Fruit fly (Drosophila melanogaster) Kc167 (cell line): ENCODE measurements around the gene bun.

ENCODE experiments used
- Myc ChIP-seq: fragments of >200 bp; optimal IDR thresholded peaks from 2 replicates; lab custom pipeline; 2017; ENCODE audit warnings: missing external identifiers
- Sin3A ChIP-seq: fragments of >200 bp; optimal IDR thresholded peaks from 2 replicates; lab custom pipeline; 2018; ENCODE audit warnings: missing external identifiers
- h ChIP-seq: fragments of >200 bp; optimal IDR thresholded peaks from 3 replicates; lab custom pipeline; 2018; ENCODE audit warnings: missing external identifiers
- insv ChIP-seq: fragments of >200 bp; optimal IDR thresholded peaks from 3 replicates; lab custom pipeline; 2018; ENCODE audit warnings: missing external identifiers
- psq ChIP-seq: fragments of >200 bp; optimal IDR thresholded peaks from 2 replicates; lab custom pipeline; 2017; ENCODE audit warnings: missing external identifiers

dm6 chr2L:12595774-12596173 lies 49.4 kb upstream of the bun start:
- TF ChIP-seq h (lab: Kevin White, UChicago), result no peak
- no peak for TF ChIP-seq Sin3A
- no peak for TF ChIP-seq insv (lab: Kevin White, UChicago)
- no peak for TF ChIP-seq Myc (lab: Kevin White, UChicago)
- no peak for TF ChIP-seq psq
